Worm (Caenorhabditis elegans) whole organism, young adult: ENCODE data around the gene srz-20.
A peak's percentile ranks its signal among the peaks of the same experiment; 100 is the strongest.
"Not testable (repeated sequence)": the region's sequence is repeated elsewhere in the genome, so short reads cannot be mapped to it uniquely, and the experiment has no call there.

Experiments
- B0019.2 ChIP-seq: fragments of 200-800 bp; sonication (Bioruptor generic); conservative IDR thresholded peaks from 2 replicates; pipeline ENCODE4 v1.3.6; 2022; ENCODE audit warnings: missing genetic modification reagents, missing genetic modification characterization, missing compliant biosample characterization
- B0336.3 ChIP-seq: fragments of 200-800 bp; sonication (Bioruptor generic); IDR thresholded peaks from 2 replicates; pipeline ENCODE4 v1.3.6; 2022; ENCODE audit warnings: missing genetic modification characterization, missing compliant biosample characterization
- C06A6.2 ChIP-seq: fragments of 200-800 bp; sonication (Bioruptor generic); conservative IDR thresholded peaks from 2 replicates; pipeline ENCODE4 v1.3.6; 2022; ENCODE audit warnings: missing genetic modification characterization, missing compliant biosample characterization
- D2030.7 ChIP-seq: fragments of 200-800 bp; sonication (Bioruptor generic); IDR thresholded peaks from 2 replicates; pipeline ENCODE4 v1.3.6; 2022; ENCODE audit warnings: missing genetic modification reagents, missing genetic modification characterization, missing compliant biosample characterization
- F10E7.11 ChIP-seq: sonication (generic microtip); optimal IDR thresholded peaks from 2 replicates; lab custom pipeline; 2017; ENCODE audit warnings: mild to moderate bottlenecking, missing genetic modification characterization, moderate library complexity, missing compliant biosample characterization
- F23B12.7 ChIP-seq: sonication (generic microtip); optimal IDR thresholded peaks from 2 replicates; lab custom pipeline; 2017; ENCODE audit warnings: missing genetic modification characterization, mild to moderate bottlenecking, missing compliant biosample characterization, antibody characterized with exemption, moderate library complexity; ENCODE audit not compliant: insufficient read depth
- F39B2.1 ChIP-seq: fragments of 200-800 bp; sonication (Bioruptor generic); IDR thresholded peaks from 2 replicates; pipeline ENCODE4 v1.3.6; 2022; ENCODE audit warnings: missing genetic modification reagents, missing genetic modification characterization, missing compliant biosample characterization
- F49E8.2 ChIP-seq: sonication (generic microtip); optimal IDR thresholded peaks from 3 replicates; lab custom pipeline; 2017; ENCODE audit warnings: missing genetic modification characterization, mild to moderate bottlenecking, missing compliant biosample characterization, antibody characterized with exemption, moderate library complexity; ENCODE audit not compliant: insufficient read depth
- F57A8.1 ChIP-seq: fragments of 200-800 bp; sonication (Bioruptor generic); optimal IDR thresholded peaks from 2 replicates; lab custom pipeline; 2018; ENCODE audit warnings: mild to moderate bottlenecking, missing genetic modification characterization, moderate library complexity, missing compliant biosample characterization
- T26A5.8 ChIP-seq: sonication (generic microtip); optimal IDR thresholded peaks from 2 replicates; lab custom pipeline; 2016; ENCODE audit warnings: missing genetic modification characterization, missing compliant biosample characterization
- Y56A3A.18 ChIP-seq: fragments of 200-800 bp; sonication (Bioruptor generic); IDR thresholded peaks from 2 replicates; pipeline ENCODE4 v1.3.6; 2022; ENCODE audit warnings: missing genetic modification reagents, missing genetic modification characterization, missing compliant biosample characterization
- Y67H2A.10 ChIP-seq: fragments of 200-800 bp; sonication (Bioruptor generic); conservative IDR thresholded peaks from 2 replicates; pipeline ENCODE4 v1.3.6; 2022; ENCODE audit warnings: missing genetic modification reagents, missing genetic modification characterization, missing compliant biosample characterization
- akir-1 ChIP-seq: fragments of 200-800 bp; sonication (Bioruptor generic); optimal IDR thresholded peaks from 2 replicates; lab custom pipeline; 2018; ENCODE audit warnings: mild to moderate bottlenecking, missing genetic modification characterization, moderate library complexity, missing compliant biosample characterization
- aptf-3 ChIP-seq: fragments of 200-800 bp; sonication (Bioruptor generic); IDR thresholded peaks from 2 replicates; pipeline ENCODE4 v1.3.6; 2022; ENCODE audit warnings: missing genetic modification characterization, missing compliant biosample characterization
- attf-5 ChIP-seq: fragments of 200-800 bp; sonication (Bioruptor generic); optimal IDR thresholded peaks from 2 replicates; lab custom pipeline; 2018; ENCODE audit warnings: mild to moderate bottlenecking, missing genetic modification characterization, missing compliant biosample characterization
- attf-6 ChIP-seq: fragments of 200-800 bp; sonication (Bioruptor generic); IDR thresholded peaks from 2 replicates; pipeline ENCODE4 v1.3.6; 2022; ENCODE audit warnings: missing genetic modification reagents, missing genetic modification characterization, missing compliant biosample characterization
- bed-2 ChIP-seq: fragments of 200-800 bp; sonication (Bioruptor generic); IDR thresholded peaks from 2 replicates; pipeline ENCODE4 v1.3.6; 2022; ENCODE audit warnings: missing genetic modification reagents, missing genetic modification characterization, missing compliant biosample characterization
- efl-1 ChIP-seq: fragments of 150-350 bp; optimal IDR thresholded peaks from 2 replicates; lab custom pipeline; 2014; ENCODE audit warnings: missing biosample characterization, missing genetic modification reagents, missing genetic modification characterization
- egrh-3 ChIP-seq: fragments of 200-800 bp; sonication (Bioruptor generic); IDR thresholded peaks from 2 replicates; pipeline ENCODE4 v1.3.6; 2022; ENCODE audit warnings: missing genetic modification reagents, missing genetic modification characterization, missing compliant biosample characterization
- fkh-3 ChIP-seq: sonication (generic microtip); optimal IDR thresholded peaks from 2 replicates; lab custom pipeline; 2016; ENCODE audit warnings: mild to moderate bottlenecking, missing genetic modification characterization, missing compliant biosample characterization
- him-1 ChIP-seq: sonication (generic microtip); optimal IDR thresholded peaks from 2 replicates; lab custom pipeline; 2016; ENCODE audit warnings: missing genotype, missing genetic modification reagents, missing genetic modification characterization, missing compliant biosample characterization
- hmg-20 ChIP-seq: fragments of 200-800 bp; sonication (Bioruptor generic); IDR thresholded peaks from 2 replicates; pipeline ENCODE4 v1.3.6; 2022; ENCODE audit warnings: missing genetic modification reagents, missing genetic modification characterization, missing compliant biosample characterization
- hrde-1 ChIP-seq: sonication (generic microtip); optimal IDR thresholded peaks from 2 replicates; lab custom pipeline; 2016; ENCODE audit warnings: missing genetic modification characterization, mild to moderate bottlenecking, missing compliant biosample characterization, moderate library complexity, missing genotype, missing genetic modification reagents, borderline replicate concordance
- lin-26 ChIP-seq: fragments of 200-800 bp; sonication (Bioruptor generic); IDR thresholded peaks from 2 replicates; pipeline ENCODE4 v1.3.6; 2022; ENCODE audit warnings: missing genetic modification reagents, missing genetic modification characterization, missing compliant biosample characterization
- lin-35 ChIP-seq, 3 experiments: fragments of 150-350 bp in 2 of 3; sonication (generic microtip) in 1 of 3; optimal IDR thresholded peaks; 2 replicates each; lab custom pipeline; 2014 to 2018; ENCODE audit warnings: missing biosample characterization in 3 of 3, missing genetic modification characterization in 3 of 3, missing genetic modification reagents in 3 of 3
- lin-40 ChIP-seq: sonication (generic microtip); optimal IDR thresholded peaks from 2 replicates; lab custom pipeline; 2016; ENCODE audit warnings: missing genetic modification characterization, mild to moderate bottlenecking, missing compliant biosample characterization, missing genotype, missing genetic modification reagents
- madf-10 ChIP-seq: sonication (generic microtip); optimal IDR thresholded peaks from 2 replicates; lab custom pipeline; 2016; ENCODE audit warnings: mild to moderate bottlenecking, missing genetic modification characterization, missing compliant biosample characterization
- madf-6 ChIP-seq: fragments of 200-800 bp; sonication (Bioruptor generic); IDR thresholded peaks from 2 replicates; pipeline ENCODE4 v1.3.6; 2022; ENCODE audit warnings: missing genetic modification reagents, missing genetic modification characterization, missing compliant biosample characterization
- mes-4 ChIP-seq: sonication (generic microtip); optimal IDR thresholded peaks from 2 replicates; lab custom pipeline; 2016; ENCODE audit warnings: missing genotype, missing genetic modification characterization, missing compliant biosample characterization
- nfya-1 ChIP-seq: sonication (generic microtip); optimal IDR thresholded peaks from 2 replicates; lab custom pipeline; 2017; ENCODE audit warnings: antibody characterized with exemption, missing compliant biosample characterization, missing genetic modification characterization, borderline replicate concordance; ENCODE audit not compliant: insufficient read depth
- nfya-2 ChIP-seq: fragments of 200-800 bp; sonication (Bioruptor generic); IDR thresholded peaks from 2 replicates; pipeline ENCODE4 v1.3.6; 2022; ENCODE audit warnings: missing genetic modification reagents, missing genetic modification characterization, missing compliant biosample characterization
- nhr-27 ChIP-seq: fragments of 200-800 bp; sonication (Bioruptor generic); optimal IDR thresholded peaks from 2 replicates; lab custom pipeline; 2018; ENCODE audit warnings: mild to moderate bottlenecking, missing genetic modification characterization, moderate library complexity, missing compliant biosample characterization
- nhr-80 ChIP-seq: sonication (generic microtip); optimal IDR thresholded peaks from 2 replicates; lab custom pipeline; 2016; ENCODE audit warnings: missing genetic modification characterization, missing compliant biosample characterization
- pbrm-1 ChIP-seq: fragments of 200-800 bp; sonication (Bioruptor generic); IDR thresholded peaks from 2 replicates; pipeline ENCODE4 v1.3.6; 2022; ENCODE audit warnings: missing genetic modification reagents, missing genetic modification characterization, missing compliant biosample characterization
- sdz-38 ChIP-seq: sonication (generic microtip); optimal IDR thresholded peaks from 2 replicates; lab custom pipeline; 2016; ENCODE audit warnings: missing genotype, missing genetic modification characterization, missing compliant biosample characterization
- sea-2 ChIP-seq: fragments of 200-800 bp; sonication (Bioruptor generic); IDR thresholded peaks from 2 replicates; pipeline ENCODE4 v1.3.6; 2022; ENCODE audit warnings: missing genetic modification characterization, missing compliant biosample characterization
- tbp1 ChIP-seq: fragments of 200-800 bp; sonication (Bioruptor generic); optimal IDR thresholded peaks from 2 replicates; lab custom pipeline; 2018; ENCODE audit warnings: mild to moderate bottlenecking, missing genetic modification characterization, missing compliant biosample characterization
- xnd-1 ChIP-seq: sonication (generic microtip); optimal IDR thresholded peaks from 2 replicates; lab custom pipeline; 2016; ENCODE audit warnings: missing genotype, missing genetic modification reagents, missing genetic modification characterization, missing compliant biosample characterization
- ztf-22 ChIP-seq: fragments of 200-800 bp; sonication (Bioruptor generic); optimal IDR thresholded peaks from 2 replicates; lab custom pipeline; 2018; ENCODE audit warnings: mild to moderate bottlenecking, missing genetic modification characterization, moderate library complexity, missing compliant biosample characterization
- ztf-28 ChIP-seq: fragments of 200-800 bp; sonication (Bioruptor generic); IDR thresholded peaks from 2 replicates; pipeline ENCODE4 v1.3.6; 2022; ENCODE audit warnings: missing genetic modification reagents, missing genetic modification characterization, missing compliant biosample characterization

srz-20 gene

DNA sequence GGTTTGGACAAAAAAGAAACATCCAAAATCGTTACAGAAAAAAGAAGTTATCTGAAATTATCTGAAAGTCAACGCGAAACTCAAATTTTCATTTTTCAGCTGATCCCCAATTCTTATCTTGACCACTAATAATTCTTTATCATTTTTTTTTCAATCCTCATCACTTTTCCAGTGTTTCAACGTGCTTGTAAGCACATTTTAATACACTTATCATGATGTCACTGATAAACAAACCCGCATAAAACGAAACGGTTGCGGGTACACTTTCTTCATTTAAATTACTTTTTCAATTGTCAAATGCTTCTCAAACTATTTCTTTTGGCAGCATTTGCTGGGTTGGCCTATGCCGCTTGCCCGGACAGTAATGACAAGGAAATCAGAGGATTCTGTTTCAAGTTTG, 6.5 kb downstream of the srz-20 start, which contains the start of gene clec-67:
TSS of gene clec-67 (plus strand) at position 268 of the 400 bp plus-strand sequence.
- TF ChIP-seq nhr-80 (tag; lab: Kevin White, UChicago), result peak; percentile 44
- TF ChIP-seq F10E7.11 (tag; lab: Kevin White, UChicago), result no peak

- TF ChIP-seq fkh-3 (tag; lab: Kevin White, UChicago), result no peak
Measured at ce11 chrIV:3926117-3926516, 10.7 kb downstream of the srz-20 start, which contains the start of gene clec-68. clec-68 (plus strand) TSS chrIV:3926417.

- not testable (repeated sequence) for TF ChIP-seq aptf-3; lin-35 (GFP tag; optimal IDR thresholded peaks at IDR 0.05; lab: Kevin White, UChicago); egrh-3 (GFP tag; lab: Robert Waterston, UW)
Measured at ce11 chrIV:3932408-3932807, 17.0 kb downstream of the srz-20 start, which contains the start of gene clec-70. clec-70 (plus strand) TSS chrIV:3932708.

DNA sequence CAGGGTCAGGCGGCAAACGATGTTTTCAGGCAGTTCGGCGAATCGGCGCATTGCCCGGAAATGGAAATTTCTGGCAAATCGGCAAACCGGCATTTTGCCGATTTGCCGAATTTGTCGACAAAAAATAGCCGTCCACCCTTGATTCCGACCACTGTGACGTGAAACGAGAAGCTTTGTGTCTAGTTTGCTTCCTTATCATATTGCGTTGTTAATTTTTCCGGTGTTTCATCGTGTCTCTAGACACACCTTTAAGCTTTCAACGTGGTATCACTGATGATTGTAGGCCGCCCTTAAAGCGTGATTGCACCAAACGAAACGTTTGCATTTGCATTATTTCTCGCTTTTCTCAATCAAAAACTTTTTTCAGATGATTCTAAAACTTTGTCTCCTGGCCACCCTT, 21.7 kb downstream of the srz-20 start, which contains the start of gene clec-71:
TSS of gene clec-71 (plus strand) at position 362 of the 400 bp plus-strand sequence.
- no peak for TF ChIP-seq tbp1 (GFP tag; lab: Kevin White, UChicago)
- no peak for TF ChIP-seq him-1 (tag; lab: Kevin White, UChicago)
- TF ChIP-seq F23B12.7, result no peak
- TF ChIP-seq akir-1 (GFP tag; lab: Kevin White, UChicago), result no peak
- no peak for TF ChIP-seq Y56A3A.18 (GFP tag; lab: Robert Waterston, UW)
- no peak for TF ChIP-seq nhr-27
- no peak for TF ChIP-seq attf-6 (GFP tag; lab: Robert Waterston, UW)
- no peak for TF ChIP-seq attf-5 (GFP tag; lab: Kevin White, UChicago)
- TF ChIP-seq T26A5.8 (tag; lab: Kevin White, UChicago), result no peak

ce11 chrIV:3941658-3942328, 26.4 kb downstream of the srz-20 start, which contains the start of gene clec-174:
clec-174 (minus strand) TSS chrIV:3941708.
- TF ChIP-seq C06A6.2 (no peak), hmg-20 (no peak), B0019.2 (no peak), attf-6 (GFP tag; lab: Robert Waterston, UW) (no peak), sdz-38 (no peak), madf-6 (GFP tag; lab: Robert Waterston, UW) (no peak), ztf-28 (no peak), attf-5 (GFP tag; lab: Kevin White, UChicago) (no peak), madf-10 (no peak), F39B2.1 (no peak), mes-4 (tag; lab: Kevin White, UChicago) (no peak), bed-2 (GFP tag; lab: Robert Waterston, UW) (no peak), nfya-1 (tag; lab: Kevin White, UChicago) (no peak), xnd-1 (tag; lab: Kevin White, UChicago) (no peak)
- TF ChIP-seq, all 124 proteins: peak for 0

DNA sequence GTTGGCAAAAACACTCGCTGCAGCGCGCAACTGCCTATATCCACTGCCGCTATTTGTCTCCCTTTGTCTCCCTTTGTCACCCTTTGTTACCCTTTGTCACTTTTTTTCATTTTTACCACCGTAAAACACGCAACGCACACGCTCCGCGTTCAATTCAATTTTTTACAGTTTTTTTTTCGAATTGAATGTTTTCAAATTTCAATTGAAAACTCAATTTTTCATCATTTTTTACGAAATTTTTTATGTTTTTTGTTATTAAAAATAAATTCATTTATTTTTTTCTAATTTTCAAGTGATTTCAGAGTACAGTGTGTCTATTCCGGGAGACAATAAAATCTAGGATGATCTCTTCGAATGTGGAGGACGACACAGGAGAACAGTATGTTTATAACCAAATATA, 27.6 kb downstream of the srz-20 start, which contains the start of gene Y46C8AL.11:
TSS of gene Y46C8AL.11 (plus strand) at position 301 of the 400 bp plus-strand sequence.
- TF ChIP-seq ztf-22 (GFP tag; lab: Kevin White, UChicago), result no peak
- no peak for TF ChIP-seq D2030.7 (GFP tag; lab: Robert Waterston, UW)
- TF ChIP-seq sea-2 (GFP tag; lab: Robert Waterston, UW), result no peak
- no peak for TF ChIP-seq efl-1 (GFP tag; lab: Kevin White, UChicago)
- no peak for TF ChIP-seq nfya-2 (GFP tag; lab: Robert Waterston, UW)
- no peak for TF ChIP-seq hrde-1 (tag; lab: Kevin White, UChicago)
- no peak for TF ChIP-seq pbrm-1
- no peak for TF ChIP-seq lin-26 (GFP tag; lab: Robert Waterston, UW)
- no peak for TF ChIP-seq lin-40 (tag; lab: Kevin White, UChicago)
- no peak for TF ChIP-seq Y67H2A.10
- TF ChIP-seq aptf-3, result no peak
- no peak for TF ChIP-seq F57A8.1 (GFP tag; lab: Kevin White, UChicago)
- no peak for TF ChIP-seq B0336.3 (GFP tag; lab: Robert Waterston, UW)
- TF ChIP-seq F49E8.2, result no peak
